Worm (Caenorhabditis elegans): ENCODE measurements around the gene srh-308.
A peak's percentile ranks its signal among the peaks of the same experiment; 100 is the strongest.
"Not testable (repeated sequence)": the region's sequence is repeated elsewhere in the genome, so short reads cannot be mapped to it uniquely, and the experiment has no call there.

DNA sequence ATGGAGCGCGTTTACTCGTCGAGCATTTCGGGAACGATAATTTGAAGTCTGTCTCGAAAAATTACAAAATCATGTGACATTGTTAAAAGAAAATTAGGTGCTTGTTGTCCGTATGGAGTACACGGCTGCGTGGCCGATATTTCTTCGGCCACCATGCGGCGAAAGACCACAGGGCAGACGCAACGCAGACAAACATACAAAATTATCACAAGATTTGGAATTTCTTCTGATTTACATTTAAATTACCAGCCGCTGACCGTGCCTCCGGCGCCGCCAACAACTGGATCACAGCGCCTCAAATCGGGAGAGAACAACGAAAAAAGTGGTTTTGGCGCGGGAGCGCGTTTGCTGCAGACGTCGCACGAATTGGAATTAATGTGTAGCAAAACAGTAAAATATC is 37.7 kb upstream of the srh-308 start:
- TF ChIP-seq nhr-77 (tag; optimal IDR thresholded peaks at IDR 0.05) (peak; percentile 7), nhr-237 (tag; optimal IDR thresholded peaks at IDR 0.05) (peak; percentile 33), snpc-4 (tag; optimal IDR thresholded peaks at IDR 0.05) (peak; percentile 68), unc-62 (GFP tag; optimal IDR thresholded peaks at IDR 0.05) (peak; percentile 55)
- TF ChIP-seq aly-2 (tag; optimal IDR thresholded peaks at IDR 0.05) = not testable (repeated sequence)
